Worm (Caenorhabditis elegans): ENCODE measurements around the gene R04F11.2.

ce11 chrV:12310256-12310655, 7.9 kb upstream of the R04F11.2 start, which contains the start of gene hpo-30:
- TF ChIP-seq unc-55 (GFP tag; optimal IDR thresholded peaks at IDR 0.05) (no peak), ama-1 (optimal IDR thresholded peaks at IDR 0.05) (no peak), sdc-2 (tag; optimal IDR thresholded peaks at IDR 0.05) (no peak), dmd-4 (tag; optimal IDR thresholded peaks at IDR 0.05; ENCODE audit: borderline replicate concordance) (no peak), eyg-1 (tag; optimal IDR thresholded peaks at IDR 0.05) (no peak), F13H6.1 (tag; optimal IDR thresholded peaks at IDR 0.05) (no peak), ttx-3 (tag; optimal IDR thresholded peaks at IDR 0.05) (no peak), hlh-15 (tag; optimal IDR thresholded peaks at IDR 0.05) (no peak)
